Fruit fly (Drosophila melanogaster) S2 (cell line): ENCODE data around the gene Mtp.

Experiments used
- CG8478 ChIP-seq: fragments of >200 bp; optimal IDR thresholded peaks from 2 replicates; lab custom pipeline; 2018
- CTCF ChIP-seq, 2 experiments: fragments of >200 bp; optimal IDR thresholded peaks; 2 replicates each; lab custom pipeline; 2018

Mtp gene

dm6 chr2L:20922196-20923087 is at the start of gene Mtp:
Gene Mtp (minus strand): TSS chr2L:20922876.
- TF ChIP-seq CG8478 (lab: Kevin White, UChicago) = no peak
- peak; percentile 85 to 90 for TF ChIP-seq CTCF (optimal IDR thresholded peaks at IDR 0.05; lab: Kevin White, UChicago)

dm6 chr2L:20971659-20972314 is 49.1 kb upstream of the Mtp start:
- no peak for TF ChIP-seq CG8478 (lab: Kevin White, UChicago)
- no peak for TF ChIP-seq CTCF (optimal IDR thresholded peaks at IDR 0.05; lab: Kevin White, UChicago)

- TF ChIP-seq CG8478 (lab: Kevin White, UChicago) = no peak
Measured at dm6 chr2L:20970792-20971191, 48.1 kb upstream of the Mtp start.

dm6 chr2L:20969674-20970297 is 47.1 kb upstream of the Mtp start:
- TF ChIP-seq CTCF (optimal IDR thresholded peaks at IDR 0.05; lab: Kevin White, UChicago) = no peak

dm6 chr2L:20968727-20969126 is 46.1 kb upstream of the Mtp start:
- no peak for TF ChIP-seq CG8478 (lab: Kevin White, UChicago)
- no peak for TF ChIP-seq CTCF (optimal IDR thresholded peaks at IDR 0.05; lab: Kevin White, UChicago)

- TF ChIP-seq CG8478 (lab: Kevin White, UChicago) (no peak), CTCF (optimal IDR thresholded peaks at IDR 0.05; lab: Kevin White, UChicago) (no peak)
Measured at dm6 chr2L:20965001-20965400, 42.3 kb upstream of the Mtp start.

dm6 chr2L:20960019-20960525 is 37.4 kb upstream of the Mtp start:
- TF ChIP-seq CG8478 (lab: Kevin White, UChicago) (no peak), CTCF (optimal IDR thresholded peaks at IDR 0.05; lab: Kevin White, UChicago) (no peak)

- TF ChIP-seq CG8478 (lab: Kevin White, UChicago) (no peak), CTCF (optimal IDR thresholded peaks at IDR 0.05; lab: Kevin White, UChicago) (no peak)
Measured at dm6 chr2L:20957968-20958367, 35.3 kb upstream of the Mtp start.

dm6 chr2L:20957266-20957665 is 34.6 kb upstream of the Mtp start:
- TF ChIP-seq CTCF (optimal IDR thresholded peaks at IDR 0.05; lab: Kevin White, UChicago) = no peak
- no peak for TF ChIP-seq CG8478 (lab: Kevin White, UChicago)

dm6 chr2L:20956836-20957235 is 34.2 kb upstream of the Mtp start:
- TF ChIP-seq CTCF (optimal IDR thresholded peaks at IDR 0.05; lab: Kevin White, UChicago) = no peak
- no peak for TF ChIP-seq CG8478 (lab: Kevin White, UChicago)

dm6 chr2L:20951320-20951719 is 28.6 kb upstream of the Mtp start:
- no peak for TF ChIP-seq CTCF (optimal IDR thresholded peaks at IDR 0.05; lab: Kevin White, UChicago)
- no peak for TF ChIP-seq CG8478 (lab: Kevin White, UChicago)

dm6 chr2L:20950421-20951108 is 27.9 kb upstream of the Mtp start:
- TF ChIP-seq CTCF (optimal IDR thresholded peaks at IDR 0.05; lab: Kevin White, UChicago) = no peak
- no peak for TF ChIP-seq CG8478 (lab: Kevin White, UChicago)

dm6 chr2L:20948625-20949024 is 25.9 kb upstream of the Mtp start:
- no peak for TF ChIP-seq CTCF (optimal IDR thresholded peaks at IDR 0.05; lab: Kevin White, UChicago)
- no peak for TF ChIP-seq CG8478 (lab: Kevin White, UChicago)

dm6 chr2L:20944886-20945558 is 22.3 kb upstream of the Mtp start:
- TF ChIP-seq CTCF (optimal IDR thresholded peaks at IDR 0.05; lab: Kevin White, UChicago) (no peak), CG8478 (lab: Kevin White, UChicago) (no peak)
